Worm (Caenorhabditis elegans) whole organism, early embryonic: ENCODE measurements around the gene C28A5.2.

Source experiments
- B0310.2 ChIP-seq: sonication (generic microtip); optimal IDR thresholded peaks from 2 replicates; lab custom pipeline; 2016; ENCODE audit warnings: mild to moderate bottlenecking, missing genetic modification characterization, missing compliant biosample characterization
- F13C5.2 ChIP-seq: sonication (generic microtip); optimal IDR thresholded peaks from 2 replicates; lab custom pipeline; 2017; ENCODE audit warnings: mild to moderate bottlenecking, missing genetic modification characterization, inconsistent platforms, missing compliant biosample characterization
- aly-1 ChIP-seq: sonication (generic microtip); optimal IDR thresholded peaks from 2 replicates; lab custom pipeline; 2016; ENCODE audit warnings: missing genetic modification characterization, missing compliant biosample characterization
- ama-1 ChIP-seq: fragments of 150-350 bp; optimal IDR thresholded peaks from 2 replicates; lab custom pipeline; 2014
- ceh-13 ChIP-seq: fragments of 200-800 bp; sonication (Bioruptor generic); optimal IDR thresholded peaks from 2 replicates; lab custom pipeline; 2018; ENCODE audit warnings: mild to moderate bottlenecking, missing genetic modification characterization, missing compliant biosample characterization
- ceh-36 ChIP-seq: sonication (generic microtip); optimal IDR thresholded peaks from 2 replicates; lab custom pipeline; 2016; ENCODE audit warnings: missing genetic modification characterization, inconsistent platforms, missing compliant biosample characterization
- ets-7 ChIP-seq: sonication (generic microtip); optimal IDR thresholded peaks from 2 replicates; lab custom pipeline; 2016; ENCODE audit warnings: missing genotype, missing genetic modification characterization, missing compliant biosample characterization
- flt-1 ChIP-seq: fragments of 200-800 bp; sonication (Bioruptor generic); IDR thresholded peaks from 2 replicates; pipeline ENCODE4 v1.3.6; 2022; ENCODE audit warnings: missing genetic modification characterization, missing compliant biosample characterization
- hmbx-1 ChIP-seq: sonication (generic microtip); optimal IDR thresholded peaks from 2 replicates; lab custom pipeline; 2016; ENCODE audit warnings: mild to moderate bottlenecking, missing genetic modification characterization, missing compliant biosample characterization
- hmg-4 ChIP-seq: fragments of 200-800 bp; sonication (Bioruptor generic); optimal IDR thresholded peaks from 2 replicates; lab custom pipeline; 2018; ENCODE audit warnings: mild to moderate bottlenecking, missing genetic modification characterization, missing compliant biosample characterization
- hnd-1 ChIP-seq: sonication (generic microtip); optimal IDR thresholded peaks from 2 replicates; lab custom pipeline; 2016; ENCODE audit warnings: missing genetic modification characterization, missing compliant biosample characterization
- pes-1 ChIP-seq: fragments of 200-800 bp; sonication (Bioruptor generic); IDR thresholded peaks from 2 replicates; pipeline ENCODE4 v1.3.6; 2022; ENCODE audit warnings: missing genetic modification reagents, missing genetic modification characterization, missing compliant biosample characterization
- scrt-1 ChIP-seq: fragments of 200-800 bp; sonication (Bioruptor generic); IDR thresholded peaks from 2 replicates; pipeline ENCODE4 v1.3.6; 2022; ENCODE audit warnings: missing genetic modification characterization, missing compliant biosample characterization
- sea-1 ChIP-seq: fragments of 200-800 bp; sonication (Bioruptor generic); conservative IDR thresholded peaks from 2 replicates; pipeline ENCODE4 v1.3.6; 2022; ENCODE audit warnings: missing genetic modification characterization, missing compliant biosample characterization
- tbx-11 ChIP-seq: fragments of 200-800 bp; sonication (Bioruptor generic); IDR thresholded peaks from 2 replicates; pipeline ENCODE4 v1.3.6; 2022; ENCODE audit warnings: missing genetic modification characterization, missing compliant biosample characterization
- tbx-37 ChIP-seq: fragments of 200-800 bp; sonication (Bioruptor generic); conservative IDR thresholded peaks from 2 replicates; pipeline ENCODE4 v1.3.6; 2022; ENCODE audit warnings: missing genetic modification reagents, missing genetic modification characterization, missing compliant biosample characterization
- tra-4 ChIP-seq: sonication (generic microtip); optimal IDR thresholded peaks from 2 replicates; lab custom pipeline; 2017; ENCODE audit warnings: missing genetic modification characterization, missing compliant biosample characterization

Gene C28A5.2

DNA sequence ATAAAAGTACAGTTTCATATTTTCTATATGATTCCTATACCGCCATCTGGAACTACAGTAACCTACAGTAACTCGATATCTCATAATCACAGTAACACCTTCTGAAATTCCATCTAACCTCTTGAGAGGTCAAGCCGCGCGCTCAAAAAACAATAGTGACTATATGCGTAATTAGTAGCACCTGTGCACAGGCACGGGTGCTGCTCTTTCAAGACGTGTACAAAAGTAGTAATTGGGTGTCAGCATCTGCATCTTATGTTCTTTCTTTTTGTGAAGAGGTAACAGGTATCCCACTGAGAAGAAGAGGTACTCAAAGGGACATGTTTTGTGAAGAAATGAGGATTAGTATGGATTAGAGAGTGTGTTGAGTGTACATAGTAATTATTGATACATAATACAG lies 22.0 kb upstream of the C28A5.2 start:
- TF ChIP-seq ets-7 (no peak), tbx-37 (GFP tag; lab: Robert Waterston, UW) (no peak), tra-4 (tag; lab: Kevin White, UChicago) (no peak), tbx-11 (no peak), aly-1 (no peak), ceh-13 (GFP tag; lab: Kevin White, UChicago) (no peak), hmbx-1 (no peak), ceh-36 (tag; lab: Kevin White, UChicago) (no peak), ama-1 (lab: Kevin White, UChicago) (no peak), hnd-1 (tag; lab: Kevin White, UChicago) (no peak), sea-1 (no peak), F13C5.2 (no peak)

ce11 chrIII:4460242-4460641 lies 20.9 kb upstream of the C28A5.2 start:
- TF ChIP-seq pes-1 (GFP tag; lab: Robert Waterston, UW) (no peak), tbx-37 (GFP tag; lab: Robert Waterston, UW) (no peak), scrt-1 (no peak), F13C5.2 (no peak), flt-1 (GFP tag; lab: Robert Waterston, UW) (no peak), ets-7 (no peak), hmg-4 (GFP tag; lab: Kevin White, UChicago) (no peak), aly-1 (no peak), ama-1 (lab: Kevin White, UChicago) (no peak), hnd-1 (tag; lab: Kevin White, UChicago) (no peak), ceh-13 (GFP tag; lab: Kevin White, UChicago) (no peak), tra-4 (tag; lab: Kevin White, UChicago) (no peak), sea-1 (no peak), ceh-36 (tag; lab: Kevin White, UChicago) (no peak), B0310.2 (tag; lab: Kevin White, UChicago) (no peak), hmbx-1 (no peak), tbx-11 (no peak)

DNA sequence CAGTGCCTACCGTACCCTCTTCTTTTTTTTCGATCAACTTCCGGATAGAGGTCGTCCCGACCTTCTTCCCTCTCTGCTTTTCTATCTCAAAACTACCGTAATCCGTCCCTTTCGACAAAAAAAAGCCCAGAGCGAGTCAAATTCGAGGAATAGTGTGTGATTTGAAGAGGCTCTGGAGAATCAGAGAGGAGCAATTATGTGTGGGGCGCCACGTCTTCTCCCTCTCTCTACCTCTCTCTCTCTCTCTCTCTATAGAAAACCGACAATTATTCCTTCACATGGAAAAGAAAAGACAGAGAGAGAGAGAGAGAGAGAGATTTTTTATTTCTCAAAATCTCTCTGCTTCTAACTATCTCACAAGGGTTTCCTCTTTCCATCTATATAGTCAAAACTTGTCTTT lies 17.2 kb upstream of the C28A5.2 start:
- TF ChIP-seq tra-4 (tag; lab: Kevin White, UChicago) (no peak), ceh-36 (tag; lab: Kevin White, UChicago) (no peak), ets-7 (no peak), scrt-1 (no peak), F13C5.2 (no peak), flt-1 (GFP tag; lab: Robert Waterston, UW) (no peak), ceh-13 (GFP tag; lab: Kevin White, UChicago) (no peak), B0310.2 (tag; lab: Kevin White, UChicago) (no peak), ama-1 (lab: Kevin White, UChicago) (no peak), hmbx-1 (no peak)

DNA sequence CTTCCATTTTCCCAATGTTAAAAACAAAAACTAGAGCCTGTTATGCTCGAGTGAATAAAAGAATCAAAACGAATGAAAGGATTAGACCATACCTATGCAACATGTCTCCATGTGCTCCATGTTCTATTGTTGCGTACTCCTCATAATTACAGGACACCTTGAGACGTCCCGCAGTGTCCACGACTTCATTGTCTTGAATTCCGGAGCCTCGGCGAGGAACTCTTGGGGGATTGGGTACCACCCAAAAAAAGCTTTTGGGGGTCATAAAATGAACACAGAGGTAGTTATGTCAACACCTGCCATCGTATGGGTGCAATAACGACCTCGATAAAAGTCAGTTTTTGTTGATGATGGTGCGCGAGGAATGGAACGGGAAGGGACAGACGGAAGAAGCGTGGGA lies 15.6 kb upstream of the C28A5.2 start:
- TF ChIP-seq aly-1, result peak; percentile 14
- TF ChIP-seq F13C5.2, result no peak
- TF ChIP-seq ama-1 (lab: Kevin White, UChicago), result no peak
- no peak for TF ChIP-seq ets-7

DNA sequence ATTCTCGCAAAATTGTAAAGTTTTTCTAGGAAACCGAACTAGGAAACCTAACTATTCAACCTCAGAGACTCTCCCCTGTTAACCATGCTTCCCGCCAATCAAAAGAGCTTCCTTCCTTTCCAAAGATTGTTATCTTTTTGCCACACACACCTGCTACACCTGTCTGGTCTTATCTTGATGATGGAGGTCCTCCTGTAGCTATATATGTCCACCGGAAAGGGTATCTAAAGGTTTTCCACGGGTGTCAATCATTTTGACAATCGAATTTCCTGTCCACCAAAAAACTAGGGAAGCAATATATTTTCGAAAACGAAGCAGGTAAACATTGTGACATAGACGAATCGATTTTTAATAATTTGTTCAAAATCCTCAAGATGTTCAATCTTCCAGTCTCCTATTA lies 14.4 kb upstream of the C28A5.2 start:
- TF ChIP-seq tbx-37 (GFP tag; lab: Robert Waterston, UW) (no peak), tra-4 (tag; lab: Kevin White, UChicago) (no peak), ama-1 (lab: Kevin White, UChicago) (no peak), scrt-1 (no peak), ets-7 (peak; percentile 30)

ce11 chrIII:4453301-4453700 lies 14.0 kb upstream of the C28A5.2 start:
- TF ChIP-seq tbx-11 (no peak), ets-7 (no peak), tra-4 (tag; lab: Kevin White, UChicago) (no peak), ama-1 (lab: Kevin White, UChicago) (no peak), sea-1 (no peak), ceh-36 (tag; lab: Kevin White, UChicago) (no peak), B0310.2 (tag; lab: Kevin White, UChicago) (no peak), ceh-13 (GFP tag; lab: Kevin White, UChicago) (no peak), hmbx-1 (no peak), scrt-1 (no peak), hmg-4 (GFP tag; lab: Kevin White, UChicago) (no peak), hnd-1 (tag; lab: Kevin White, UChicago) (no peak), aly-1 (no peak), tbx-37 (GFP tag; lab: Robert Waterston, UW) (no peak), F13C5.2 (no peak), pes-1 (GFP tag; lab: Robert Waterston, UW) (no peak), flt-1 (GFP tag; lab: Robert Waterston, UW) (no peak)

DNA sequence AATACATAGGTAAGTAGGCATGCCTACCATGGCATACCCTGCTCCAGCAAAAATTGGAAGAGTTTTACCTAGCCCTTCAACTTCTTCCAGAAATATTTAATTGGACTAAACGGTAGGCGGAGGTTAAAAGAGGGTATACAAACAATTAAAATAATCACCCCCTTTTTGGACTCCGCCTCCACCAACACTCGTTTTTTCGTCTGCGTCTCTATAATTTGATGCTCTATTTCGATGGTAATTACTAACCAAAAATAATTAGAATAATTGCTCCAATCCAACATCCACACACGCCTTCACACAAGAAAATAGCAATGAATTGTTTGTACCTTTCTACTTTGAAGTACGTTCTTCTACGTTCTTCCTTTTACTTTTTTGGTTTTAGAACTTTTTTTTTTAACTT lies 13.4 kb upstream of the C28A5.2 start:
- TF ChIP-seq tbx-37 (GFP tag; lab: Robert Waterston, UW), result no peak
- no peak for TF ChIP-seq tbx-11
- no peak for TF ChIP-seq scrt-1
- no peak for TF ChIP-seq flt-1 (GFP tag; lab: Robert Waterston, UW)
- TF ChIP-seq B0310.2 (tag; lab: Kevin White, UChicago), result no peak

DNA sequence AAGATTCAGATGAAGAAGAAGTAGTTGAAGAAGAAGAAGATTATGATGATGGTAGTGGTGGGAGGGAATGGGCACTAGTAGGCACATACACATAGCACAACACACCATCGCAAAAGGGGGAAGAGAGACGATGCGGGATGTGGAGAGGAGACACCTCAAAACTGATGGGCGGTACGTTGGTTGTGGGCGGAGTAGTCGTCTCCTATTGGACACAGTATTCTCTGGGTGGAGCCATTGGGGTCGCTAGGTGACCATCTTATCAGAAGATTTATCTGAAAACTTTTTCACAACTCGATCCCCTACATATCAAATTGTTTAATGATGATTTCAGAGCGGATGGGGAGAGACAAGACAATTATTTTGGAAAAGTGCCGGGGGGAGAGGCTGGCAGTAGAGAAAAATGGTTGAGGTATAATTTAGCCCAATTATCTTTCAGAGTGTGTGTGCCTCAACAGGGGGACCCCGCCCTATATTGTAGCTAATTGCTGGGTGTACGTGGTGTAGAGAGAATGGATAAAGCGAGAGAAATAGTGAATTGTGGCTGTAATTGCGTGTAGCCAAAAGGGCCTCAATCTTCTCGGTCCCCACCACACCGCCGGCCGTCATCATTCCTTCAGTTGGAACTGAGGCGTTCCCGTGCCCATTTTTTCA lies 11.6 kb upstream of the C28A5.2 start:
- TF ChIP-seq flt-1 (GFP tag; lab: Robert Waterston, UW) (no peak), aly-1 (no peak), hmg-4 (GFP tag; lab: Kevin White, UChicago) (peak; percentile 27), F13C5.2 (peak; percentile 15)
